Worm (Caenorhabditis elegans): ENCODE results near the gene Y73F8A.23.

Y73F8A.23 gene

DNA sequence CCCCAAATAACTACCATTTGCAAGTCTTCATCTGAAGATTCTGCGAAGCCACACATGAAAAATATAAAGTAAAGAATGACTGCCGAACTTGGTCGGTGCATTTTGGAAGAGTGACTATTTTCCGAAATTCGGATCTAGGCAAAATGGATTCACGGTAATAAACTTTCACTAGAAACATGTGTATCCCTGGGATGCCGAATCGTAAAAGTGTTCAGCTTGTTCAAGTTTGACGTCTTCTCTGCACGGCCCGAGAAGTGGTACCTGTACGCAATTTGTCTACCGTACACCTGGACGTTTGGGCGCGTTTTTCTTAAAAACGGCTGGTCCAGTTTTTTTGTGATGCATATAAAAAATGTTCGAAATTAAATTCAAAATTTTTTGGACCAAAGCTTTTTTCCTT lies at the start of gene Y73F8A.23:
Gene Y73F8A.23 (minus strand): TSS at position 101 of the 400 bp plus-strand sequence.
- no peak for TF ChIP-seq tab-1 (GFP tag; IDR thresholded peaks at IDR 0.05)
- TF ChIP-seq T22C8.4 (GFP tag; IDR thresholded peaks at IDR 0.05), result no peak
- no peak for TF ChIP-seq med-1 (GFP tag; optimal IDR thresholded peaks at IDR 0.05; ENCODE audit: insufficient read depth)
- no peak for TF ChIP-seq klf-2 (GFP tag; conservative IDR thresholded peaks at IDR 0.05)
- no peak for TF ChIP-seq ref-1 (GFP tag; conservative IDR thresholded peaks at IDR 0.05)
- no peak for TF ChIP-seq cog-1 (tag; optimal IDR thresholded peaks at IDR 0.05)
- no peak for TF ChIP-seq ztf-29 (GFP tag; IDR thresholded peaks at IDR 0.05)
- no peak for TF ChIP-seq flt-1 (GFP tag; IDR thresholded peaks at IDR 0.05)
- TF ChIP-seq ztf-23 (GFP tag; IDR thresholded peaks at IDR 0.05), result no peak

- TF ChIP-seq ref-1 (GFP tag; conservative IDR thresholded peaks at IDR 0.05), result no peak
- peak; percentile 53; the same call in 1 of the 2 replicates for TF ChIP-seq flt-1 (GFP tag; IDR thresholded peaks at IDR 0.05)
- peak; percentile 23; the same call in 1 of the 2 replicates for TF ChIP-seq ztf-29 (GFP tag; IDR thresholded peaks at IDR 0.05)
- TF ChIP-seq cog-1 (tag; optimal IDR thresholded peaks at IDR 0.05), result no peak
These were observed 32.0 kb upstream of the Y73F8A.23 start for ce11 chrIV:15476369-15476768.

DNA sequence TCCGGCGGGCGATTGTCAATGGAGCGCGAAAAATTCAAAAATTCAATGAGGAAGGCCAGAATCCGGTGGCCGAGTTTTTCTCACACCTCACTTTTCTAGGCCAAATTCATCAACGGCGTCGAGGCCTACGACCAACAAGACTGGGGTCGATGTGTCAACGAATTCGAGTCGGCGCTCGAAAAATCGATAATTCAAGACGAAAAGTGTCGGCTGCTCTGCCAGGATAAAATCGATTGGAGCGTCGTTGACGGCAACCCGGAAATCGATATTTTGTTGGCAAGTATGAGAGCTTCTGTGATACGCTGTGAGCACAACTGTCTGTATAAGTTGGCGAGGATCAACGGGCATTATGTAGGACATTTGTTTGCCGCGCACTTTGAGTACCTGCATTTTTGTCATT lies 31.4 kb upstream of the Y73F8A.23 start:
- TF ChIP-seq T22C8.4 (GFP tag; IDR thresholded peaks at IDR 0.05), result peak; percentile 66
- no peak for TF ChIP-seq cog-1 (tag; optimal IDR thresholded peaks at IDR 0.05)

ce11 chrIV:15473588-15474271 lies 29.3 kb upstream of the Y73F8A.23 start, which contains the start of gene Y73F8A.26:
Y73F8A.26 (plus strand) TSS chrIV:15473660.
- no peak for TF ChIP-seq klf-2 (GFP tag; conservative IDR thresholded peaks at IDR 0.05)
- TF ChIP-seq med-1 (GFP tag; optimal IDR thresholded peaks at IDR 0.05; ENCODE audit: insufficient read depth), result no peak
- TF ChIP-seq ref-1 (GFP tag; conservative IDR thresholded peaks at IDR 0.05), result no peak
- TF ChIP-seq T22C8.4 (GFP tag; IDR thresholded peaks at IDR 0.05), result no peak
- no peak for TF ChIP-seq ztf-29 (GFP tag; IDR thresholded peaks at IDR 0.05)

ce11 chrIV:15472387-15472859 lies 28.0 kb upstream of the Y73F8A.23 start, which contains the start of gene Y73F8A.27:
Y73F8A.27 (plus strand) TSS chrIV:15472809.
- TF ChIP-seq T22C8.4 (GFP tag; IDR thresholded peaks at IDR 0.05) (no peak), cog-1 (tag; optimal IDR thresholded peaks at IDR 0.05) (peak; percentile 25), ztf-23 (GFP tag; IDR thresholded peaks at IDR 0.05) (peak; percentile 22; the same call in 1 of the 2 replicates), flt-1 (GFP tag; IDR thresholded peaks at IDR 0.05) (no peak)

- TF ChIP-seq T22C8.4 (GFP tag; IDR thresholded peaks at IDR 0.05), result 0 out of 2 replicates have a peak, but pooled peaks have one; percentile 37
- peak; percentile 76 for TF ChIP-seq flt-1 (GFP tag; IDR thresholded peaks at IDR 0.05)
- no peak for TF ChIP-seq ref-1 (GFP tag; conservative IDR thresholded peaks at IDR 0.05)
- TF ChIP-seq tab-1 (GFP tag; IDR thresholded peaks at IDR 0.05), result no peak
- peak; percentile 76; the same call in 1 of the 2 replicates for TF ChIP-seq ztf-23 (GFP tag; IDR thresholded peaks at IDR 0.05)
- TF ChIP-seq cog-1 (tag; optimal IDR thresholded peaks at IDR 0.05), result peak; percentile 80
- peak; percentile 25 for TF ChIP-seq med-1 (GFP tag; optimal IDR thresholded peaks at IDR 0.05; ENCODE audit: insufficient read depth)
- TF ChIP-seq ztf-29 (GFP tag; IDR thresholded peaks at IDR 0.05), result peak; percentile 8; the same call in 1 of the 2 replicates
- 0 out of 2 replicates have a peak, but pooled peaks have one; percentile 45 for TF ChIP-seq klf-2 (GFP tag; conservative IDR thresholded peaks at IDR 0.05)
These were observed 27.0 kb upstream of the Y73F8A.23 start, which contains the start of gene ntl-11 for ce11 chrIV:15471430-15471829. ntl-11 (minus strand) TSS chrIV:15471495.

DNA sequence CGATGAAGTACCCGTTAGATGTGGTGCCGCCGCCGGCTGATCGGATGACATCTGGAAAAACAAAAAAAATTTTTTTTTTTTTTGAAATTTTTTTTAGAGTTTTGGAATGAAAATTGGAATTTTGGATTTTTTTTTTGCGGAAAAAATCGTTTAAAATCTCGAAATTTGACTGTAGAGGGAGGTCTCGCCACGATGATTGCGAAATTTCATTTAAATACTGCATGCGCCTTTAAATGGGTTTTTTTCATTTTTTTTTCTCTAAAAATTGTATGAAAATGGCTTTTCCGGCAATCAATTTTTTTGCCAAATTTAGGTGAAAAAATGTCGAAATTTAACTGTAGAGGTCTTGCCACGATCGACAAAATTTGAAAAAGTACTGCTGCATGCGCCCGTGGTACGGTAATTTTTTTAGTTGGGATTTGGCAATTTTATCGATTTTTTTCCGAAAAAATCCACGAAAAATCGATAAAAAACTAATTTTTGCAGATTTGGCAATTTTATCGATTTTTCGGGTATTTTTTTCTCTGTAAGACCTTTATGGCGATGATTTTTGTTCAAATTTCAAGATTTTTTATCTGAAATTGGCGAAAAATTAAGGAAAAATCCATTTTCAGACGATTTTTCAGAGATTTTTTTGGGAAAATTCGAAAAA lies 8.9 kb upstream of the Y73F8A.23 start, which contains the start of gene gtf-2H4:
Gene gtf-2H4 (minus strand): TSS at position 51 of the 652 bp plus-strand sequence.
- peak; percentile 74 for TF ChIP-seq T22C8.4 (GFP tag; IDR thresholded peaks at IDR 0.05)
- TF ChIP-seq ref-1 (GFP tag; conservative IDR thresholded peaks at IDR 0.05), result no peak

DNA sequence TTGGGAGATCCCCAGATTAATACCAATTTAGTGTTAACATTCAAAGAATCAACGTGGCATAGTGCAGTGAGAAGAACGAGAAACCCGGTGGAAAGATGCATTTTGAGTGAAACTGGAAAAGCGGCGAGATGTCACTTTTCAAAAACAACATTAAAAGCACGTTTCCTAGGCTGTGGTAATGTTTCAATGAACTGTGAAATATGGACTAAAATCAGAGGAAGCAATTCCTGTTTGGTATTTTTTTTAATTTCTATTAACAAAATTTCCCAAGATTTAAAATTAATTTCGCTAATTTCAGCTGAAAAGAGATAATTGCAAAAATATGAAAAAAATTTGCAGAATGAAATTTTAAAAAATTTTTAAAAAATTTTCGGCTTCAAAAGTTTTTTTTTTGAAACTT lies 3.1 kb downstream of the Y73F8A.23 start, which contains the start of gene Y73F8A.22:
Gene Y73F8A.22 (minus strand): TSS at position 101 of the 400 bp plus-strand sequence.
- TF ChIP-seq med-1 (GFP tag; optimal IDR thresholded peaks at IDR 0.05; ENCODE audit: insufficient read depth), result no peak
- no peak for TF ChIP-seq tab-1 (GFP tag; IDR thresholded peaks at IDR 0.05)

- TF ChIP-seq ref-1 (GFP tag; conservative IDR thresholded peaks at IDR 0.05) (no peak), flt-1 (GFP tag; IDR thresholded peaks at IDR 0.05) (no peak), ztf-29 (GFP tag; IDR thresholded peaks at IDR 0.05) (no peak), med-1 (GFP tag; optimal IDR thresholded peaks at IDR 0.05; ENCODE audit: insufficient read depth) (no peak), klf-2 (GFP tag; conservative IDR thresholded peaks at IDR 0.05) (no peak), tab-1 (GFP tag; IDR thresholded peaks at IDR 0.05) (no peak), ztf-23 (GFP tag; IDR thresholded peaks at IDR 0.05) (no peak), T22C8.4 (GFP tag; IDR thresholded peaks at IDR 0.05) (no peak), cog-1 (tag; optimal IDR thresholded peaks at IDR 0.05) (no peak)
These were observed 10.6 kb downstream of the Y73F8A.23 start for ce11 chrIV:15433805-15434204.

- TF ChIP-seq med-1 (GFP tag; optimal IDR thresholded peaks at IDR 0.05; ENCODE audit: insufficient read depth), result no peak
These were observed 41.8 kb downstream of the Y73F8A.23 start for ce11 chrIV:15402565-15402964.
